Fruit fly (Drosophila melanogaster): ENCODE measurements around the gene Hipk.

DNA sequence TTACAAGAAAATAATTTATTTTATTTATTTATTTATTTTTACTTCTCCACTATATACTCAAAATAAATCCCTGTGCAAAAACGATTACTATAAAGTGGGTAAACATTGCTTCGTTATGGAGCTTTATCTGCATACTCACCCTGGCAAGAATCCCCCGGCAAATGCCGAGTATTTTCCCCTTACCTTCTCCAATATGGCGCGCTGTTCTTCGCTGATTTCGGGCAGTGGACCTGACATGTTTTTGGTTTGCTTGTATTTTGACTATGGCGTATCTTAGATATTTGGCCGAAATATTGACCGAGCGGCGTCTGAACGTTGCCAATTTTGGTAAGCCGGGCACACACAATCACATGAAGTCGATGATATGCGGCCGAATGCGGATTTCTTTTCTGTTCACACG lies 60.3 kb downstream of the Hipk start:
- TF ChIP-seq CTCF (optimal IDR thresholded peaks at IDR 0.05), result no peak
- TF ChIP-seq CG8478 (optimal IDR thresholded peaks at IDR 0.05), result no peak
